Worm (Caenorhabditis elegans) whole organism, L4 larva: ENCODE measurements around the gene asp-7.

Source experiments
- D1046.2 ChIP-seq: fragments of 200-800 bp; sonication (Bioruptor generic); IDR thresholded peaks from 2 replicates; pipeline ENCODE4 v1.3.6; 2022; ENCODE audit warnings: missing genetic modification characterization, missing compliant biosample characterization
- F10B5.3 ChIP-seq: sonication (generic microtip); optimal IDR thresholded peaks from 2 replicates; lab custom pipeline; 2016; ENCODE audit warnings: mild to moderate bottlenecking, missing genetic modification characterization, missing compliant biosample characterization
- Y48G9A.11 ChIP-seq: fragments of 200-800 bp; sonication (Bioruptor generic); IDR thresholded peaks from 2 replicates; pipeline ENCODE4 v1.3.6; 2022; ENCODE audit warnings: missing genetic modification reagents, missing genetic modification characterization, missing compliant biosample characterization
- Y5F2A.4 ChIP-seq: fragments of 200-800 bp; sonication (Bioruptor generic); optimal IDR thresholded peaks from 2 replicates; lab custom pipeline; 2018; ENCODE audit warnings: mild to moderate bottlenecking, missing genetic modification characterization, missing compliant biosample characterization
- Y75B8A.6 ChIP-seq: fragments of 200-800 bp; sonication (Bioruptor generic); IDR thresholded peaks from 2 replicates; pipeline ENCODE4 v1.3.6; 2022; ENCODE audit warnings: missing genetic modification reagents, missing genetic modification characterization, missing compliant biosample characterization
- ZK337.2 ChIP-seq: fragments of 200-800 bp; sonication (Bioruptor generic); IDR thresholded peaks from 2 replicates; pipeline ENCODE4 v1.3.6; 2022; ENCODE audit warnings: missing genetic modification reagents, missing genetic modification characterization, missing compliant biosample characterization
- ZK546.5 ChIP-seq, 2 experiments: sonication (generic microtip); optimal IDR thresholded peaks; 2 replicates each; lab custom pipeline; 2017; ENCODE audit warnings: missing biosample characterization in 2 of 2, missing genetic modification characterization in 2 of 2
- ama-1 ChIP-seq: fragments of 150-350 bp; optimal IDR thresholded peaks from 2 replicates; lab custom pipeline; 2014; ENCODE audit warnings: inconsistent platforms, mixed read lengths
- arid-1 ChIP-seq: fragments of 200-800 bp; sonication (Bioruptor generic); conservative IDR thresholded peaks from 2 replicates; pipeline ENCODE4 v1.3.6; 2022; ENCODE audit warnings: missing genetic modification reagents, missing genetic modification characterization, missing compliant biosample characterization
- attf-4 ChIP-seq: sonication (generic microtip); optimal IDR thresholded peaks from 3 replicates; lab custom pipeline; 2017; ENCODE audit warnings: missing biosample characterization, missing genetic modification characterization
- ceh-20 ChIP-seq: fragments of 200-800 bp; sonication (Bioruptor generic); IDR thresholded peaks from 2 replicates; pipeline ENCODE4 v1.3.6; 2022; ENCODE audit warnings: missing genetic modification reagents, missing genetic modification characterization, missing compliant biosample characterization
- ceh-32 ChIP-seq: sonication (generic microtip); optimal IDR thresholded peaks from 2 replicates; lab custom pipeline; 2016; ENCODE audit warnings: mild to moderate bottlenecking, missing genetic modification characterization, missing compliant biosample characterization; ENCODE audit not compliant: poor library complexity
- ceh-44 ChIP-seq: fragments of 200-800 bp; sonication (Bioruptor generic); IDR thresholded peaks from 2 replicates; pipeline ENCODE4 v1.3.6; 2022; ENCODE audit warnings: missing genetic modification reagents, missing genetic modification characterization, missing compliant biosample characterization
- ceh-62 ChIP-seq: sonication (generic microtip); optimal IDR thresholded peaks from 2 replicates; lab custom pipeline; 2017; ENCODE audit warnings: missing biosample characterization, missing genetic modification characterization
- ceh-82 ChIP-seq: sonication (generic microtip); optimal IDR thresholded peaks from 2 replicates; lab custom pipeline; 2017; ENCODE audit warnings: missing biosample characterization, missing genetic modification characterization
- ces-1 ChIP-seq: fragments of 150-350 bp; sonication (generic microtip); optimal IDR thresholded peaks from 4 replicates; lab custom pipeline; 2014; ENCODE audit warnings: missing biosample characterization, missing genetic modification reagents, missing genetic modification characterization
- ctbp-1 ChIP-seq: fragments of 200-800 bp; sonication (Bioruptor generic); IDR thresholded peaks from 2 replicates; pipeline ENCODE4 v1.3.6; 2022; ENCODE audit warnings: missing genetic modification reagents, missing genetic modification characterization, missing compliant biosample characterization
- daf-16 ChIP-seq, 3 experiments: sonication (generic microtip); optimal IDR thresholded peaks; 2 replicates each; lab custom pipeline; 2016 to 2017; ENCODE audit warnings: missing genetic modification characterization in 3 of 3, missing genetic modification reagents in 3 of 3, mild to moderate bottlenecking in 2 of 3, missing compliant biosample characterization in 2 of 3, missing biosample characterization in 1 of 3, moderate library complexity in 1 of 3
- daf-8 ChIP-seq: fragments of 200-800 bp; sonication (Bioruptor generic); IDR thresholded peaks from 2 replicates; pipeline ENCODE4 v1.3.6; 2022; ENCODE audit warnings: missing genetic modification characterization, missing compliant biosample characterization
- dpl-1 ChIP-seq: fragments of 150-350 bp; optimal IDR thresholded peaks from 2 replicates; lab custom pipeline; 2014; ENCODE audit warnings: missing biosample characterization, missing genetic modification reagents, missing genetic modification characterization
- egl-27 ChIP-seq: sonication (generic microtip); optimal IDR thresholded peaks from 3 replicates; lab custom pipeline; 2017; ENCODE audit warnings: missing biosample characterization, missing genetic modification reagents, missing genetic modification characterization
- fkh-10 ChIP-seq: fragments of 150-350 bp; optimal IDR thresholded peaks from 2 replicates; lab custom pipeline; 2014; ENCODE audit warnings: missing biosample characterization, missing genetic modification reagents, missing genetic modification characterization
- hlh-30 ChIP-seq: sonication (generic microtip); optimal IDR thresholded peaks from 2 replicates; lab custom pipeline; 2017; ENCODE audit warnings: antibody characterized with exemption, mild to moderate bottlenecking, missing genetic modification characterization, missing compliant biosample characterization; ENCODE audit not compliant: insufficient read depth
- jun-1 ChIP-seq: fragments of 150-350 bp; optimal IDR thresholded peaks from 2 replicates; lab custom pipeline; 2014; ENCODE audit warnings: missing biosample characterization, missing genetic modification reagents, missing genetic modification characterization
- lim-7 ChIP-seq: fragments of 200-800 bp; sonication (Bioruptor generic); IDR thresholded peaks from 2 replicates; pipeline ENCODE4 v1.3.6; 2022; ENCODE audit warnings: missing genetic modification characterization, missing compliant biosample characterization
- lsy-2 ChIP-seq, 2 experiments: fragments of 150-350 bp in 1 of 2; sonication (generic microtip) in 1 of 2; optimal IDR thresholded peaks; 2 replicates each; lab custom pipeline; 2014 to 2017; ENCODE audit warnings: missing biosample characterization in 2 of 2, missing genetic modification characterization in 2 of 2
- madf-5 ChIP-seq, 2 experiments: fragments of 200-800 bp; sonication (Bioruptor generic); IDR thresholded peaks; 2 replicates each; pipeline ENCODE4 v1.3.6; 2022; ENCODE audit warnings: missing compliant biosample characterization in 2 of 2, missing genetic modification characterization in 2 of 2
- nhr-10 ChIP-seq: fragments of 150-350 bp; optimal IDR thresholded peaks from 2 replicates; lab custom pipeline; 2014; ENCODE audit warnings: missing biosample characterization, missing genetic modification characterization
- nhr-11 ChIP-seq: fragments of 150-350 bp; optimal IDR thresholded peaks from 2 replicates; lab custom pipeline; 2014; ENCODE audit warnings: missing biosample characterization, missing genetic modification characterization
- nhr-28 ChIP-seq: fragments of 150-350 bp; optimal IDR thresholded peaks from 2 replicates; lab custom pipeline; 2014; ENCODE audit warnings: missing biosample characterization, missing genetic modification characterization
- nhr-42 ChIP-seq: fragments of 200-800 bp; sonication (Bioruptor generic); IDR thresholded peaks from 2 replicates; pipeline ENCODE4 v1.3.6; 2022; ENCODE audit warnings: missing genetic modification characterization, missing compliant biosample characterization
- nhr-76 ChIP-seq: fragments of 150-350 bp; optimal IDR thresholded peaks from 2 replicates; lab custom pipeline; 2014; ENCODE audit warnings: missing biosample characterization, missing genetic modification characterization
- pha-4 ChIP-seq, 2 experiments: fragments of 150-350 bp in 1 of 2; fragments of 200-800 bp in 1 of 2; sonication (Bioruptor generic) in 1 of 2; IDR thresholded peaks in 1 of 2; optimal IDR thresholded peaks in 1 of 2; 2 replicates each; pipeline versions ENCODE4 v1.3.6 to Lab custom; 2014 to 2022; ENCODE audit warnings: missing genetic modification characterization in 2 of 2, missing genetic modification reagents in 2 of 2, missing biosample characterization in 1 of 2, missing compliant biosample characterization in 1 of 2
- php-3 ChIP-seq: fragments of 200-800 bp; sonication (Bioruptor generic); IDR thresholded peaks from 2 replicates; pipeline ENCODE4 v1.3.6; 2022; ENCODE audit warnings: missing genetic modification reagents, missing genetic modification characterization, missing compliant biosample characterization
- set-16 ChIP-seq: fragments of 200-800 bp; sonication (Bioruptor generic); IDR thresholded peaks from 2 replicates; pipeline ENCODE4 v1.3.6; 2022; ENCODE audit warnings: missing genetic modification reagents, missing genetic modification characterization, missing compliant biosample characterization
- tag-97 ChIP-seq: fragments of 200-800 bp; sonication (Bioruptor generic); IDR thresholded peaks from 2 replicates; pipeline ENCODE4 v1.3.6; 2022; ENCODE audit warnings: missing genetic modification characterization, missing compliant biosample characterization
- unc-130 ChIP-seq: sonication (generic microtip); optimal IDR thresholded peaks from 2 replicates; lab custom pipeline; 2016; ENCODE audit warnings: missing genetic modification reagents, missing genetic modification characterization, missing compliant biosample characterization
- zfp-2 ChIP-seq: sonication (generic microtip); optimal IDR thresholded peaks from 2 replicates; lab custom pipeline; 2016; ENCODE audit warnings: mild to moderate bottlenecking, missing genetic modification characterization, missing compliant biosample characterization
- zfp-3 ChIP-seq: fragments of 200-800 bp; sonication (Bioruptor generic); conservative IDR thresholded peaks from 2 replicates; pipeline ENCODE4 v1.3.6; 2022; ENCODE audit warnings: missing genetic modification reagents, missing genetic modification characterization, missing compliant biosample characterization

asp-7 gene

DNA sequence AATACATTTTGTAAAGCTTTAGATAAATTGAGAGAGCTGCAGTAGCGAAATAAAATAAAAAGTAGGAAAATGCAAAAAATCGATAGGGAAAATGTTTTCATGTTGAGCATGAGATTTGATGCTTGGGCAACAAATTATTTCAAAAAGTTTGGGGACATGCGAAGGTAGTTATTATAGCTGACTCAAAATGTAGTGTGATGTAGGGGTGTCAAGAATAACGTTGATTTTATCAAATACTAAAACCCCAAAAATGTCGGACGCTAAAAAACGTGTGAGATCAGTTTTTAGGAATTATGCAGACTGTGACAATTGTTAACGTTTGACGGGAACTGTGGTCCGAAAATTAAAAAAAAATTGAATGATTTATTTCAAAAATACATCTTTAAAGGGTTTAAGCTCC, 6.8 kb upstream of the asp-7 start, which contains the start of gene irld-12:
Gene irld-12 (minus strand): TSS at position 101 of the 400 bp plus-strand sequence.
- TF ChIP-seq nhr-10 (tag; lab: Kevin White, UChicago) (no peak), ces-1 (GFP tag; lab: Kevin White, UChicago) (no peak), Y75B8A.6 (GFP tag; lab: Robert Waterston, UW) (no peak), arid-1 (no peak), daf-16 (GFP tag; optimal IDR thresholded peaks at IDR 0.05; lab: Kevin White, UChicago) (no peak), daf-16 (tag; optimal IDR thresholded peaks at IDR 0.05; lab: Kevin White, UChicago) (no peak), egl-27 (tag; lab: Kevin White, UChicago) (no peak), pha-4 (GFP tag; IDR thresholded peaks at IDR 0.05; lab: Robert Waterston, UW) (no peak), pha-4 (tag; optimal IDR thresholded peaks at IDR 0.05; lab: Kevin White, UChicago) (no peak), ZK546.5 (tag; optimal IDR thresholded peaks at IDR 0.05; lab: Kevin White, UChicago) (no peak), madf-5 (GFP tag; IDR thresholded peaks at IDR 0.05; lab: Robert Waterston, UW) (no peak), ceh-44 (no peak), nhr-76 (no peak), lim-7 (no peak), unc-130 (GFP tag; lab: Kevin White, UChicago) (no peak), ama-1 (lab: Kevin White, UChicago) (no peak), Y5F2A.4 (GFP tag; lab: Kevin White, UChicago) (no peak), jun-1 (tag; lab: Kevin White, UChicago) (no peak), fkh-10 (GFP tag; lab: Kevin White, UChicago) (no peak), ceh-82 (tag; lab: Kevin White, UChicago) (no peak)
- TF ChIP-seq, all 104 proteins: peak for 0

DNA sequence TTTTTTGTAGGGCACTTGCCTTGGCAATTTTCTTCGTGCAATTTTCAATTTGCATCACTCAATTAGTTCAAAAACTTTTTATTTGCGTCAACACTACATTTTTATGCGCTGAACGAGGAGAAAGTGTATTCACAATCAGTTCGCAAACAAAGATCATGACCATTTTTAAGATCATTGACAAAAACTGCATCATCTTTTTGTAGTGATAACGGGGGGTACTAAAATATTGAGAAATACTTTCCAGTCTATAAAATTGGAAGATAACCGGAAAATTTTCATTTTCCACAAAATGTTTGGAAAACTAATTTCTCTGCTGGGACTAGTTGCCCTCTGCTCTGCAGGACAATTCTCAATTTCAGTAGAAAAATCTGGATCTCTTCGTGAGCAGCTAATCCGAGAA, 3.8 kb upstream of the asp-7 start, which contains the start of gene asp-8:
Gene asp-8 (plus strand): TSS at position 276 of the 400 bp plus-strand sequence.
- peak; percentile 75 for TF ChIP-seq nhr-28
- no peak for TF ChIP-seq daf-16 (GFP tag; optimal IDR thresholded peaks at IDR 0.05; lab: Kevin White, UChicago)
- TF ChIP-seq daf-16 (tag; optimal IDR thresholded peaks at IDR 0.05; lab: Kevin White, UChicago), result peak; percentile 63
- TF ChIP-seq php-3, result no peak

DNA sequence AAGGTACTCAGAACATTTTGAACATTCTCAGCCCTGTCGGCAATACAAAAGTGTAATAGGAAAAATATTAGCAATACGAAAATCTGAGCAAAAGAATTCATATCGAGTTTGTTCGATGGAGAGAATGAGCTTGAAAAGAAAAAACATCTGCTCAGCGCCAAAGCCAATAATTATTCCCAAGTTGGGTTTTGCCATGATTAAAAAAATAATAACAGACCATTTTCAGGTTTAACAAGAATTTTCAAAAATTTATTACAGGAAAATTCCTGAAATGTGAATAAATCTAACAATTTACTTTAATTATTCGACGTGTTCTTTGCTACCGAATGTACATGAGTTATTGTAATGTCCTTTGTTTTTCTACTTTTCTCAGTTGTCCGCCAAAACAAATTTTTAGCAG, 4.3 kb downstream of the asp-7 start, which contains the start of gene irld-38:
Gene irld-38 (minus strand): TSS at position 101 of the 400 bp plus-strand sequence.
- TF ChIP-seq ceh-32 (tag; lab: Kevin White, UChicago) (no peak), zfp-3 (GFP tag; lab: Robert Waterston, UW) (no peak), ceh-82 (tag; lab: Kevin White, UChicago) (no peak), Y5F2A.4 (GFP tag; lab: Kevin White, UChicago) (no peak), egl-27 (tag; lab: Kevin White, UChicago) (no peak), arid-1 (no peak)

DNA sequence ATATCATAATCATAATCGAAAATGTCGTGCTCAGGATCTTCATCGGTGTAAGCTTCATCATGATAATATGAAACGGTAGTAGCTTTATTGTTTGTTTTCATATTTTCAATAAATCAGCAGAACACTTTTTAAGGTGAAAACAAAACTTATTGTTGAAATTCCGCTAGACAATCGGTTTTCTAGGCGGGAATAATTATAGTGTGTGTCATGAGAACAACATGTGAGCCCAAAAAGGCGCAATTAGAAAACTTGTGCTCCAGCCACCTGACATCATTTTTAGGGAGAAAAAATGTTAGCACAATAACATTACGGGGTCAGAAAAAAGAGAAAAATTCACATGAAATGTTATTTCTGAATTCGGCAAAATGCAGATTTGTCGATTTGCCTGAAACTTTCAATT, 6.2 kb downstream of the asp-7 start, which contains the start of gene srw-8:
Gene srw-8 (minus strand): TSS at position 101 of the 400 bp plus-strand sequence.
- TF ChIP-seq unc-130 (GFP tag; lab: Kevin White, UChicago), result no peak
- TF ChIP-seq ceh-62 (tag; lab: Kevin White, UChicago), result no peak
- TF ChIP-seq daf-8, result no peak
- no peak for TF ChIP-seq hlh-30 (tag; lab: Kevin White, UChicago)
- no peak for TF ChIP-seq nhr-42 (GFP tag; lab: Robert Waterston, UW)
- TF ChIP-seq fkh-10 (GFP tag; lab: Kevin White, UChicago), result no peak
- TF ChIP-seq attf-4 (tag; lab: Kevin White, UChicago), result no peak

DNA sequence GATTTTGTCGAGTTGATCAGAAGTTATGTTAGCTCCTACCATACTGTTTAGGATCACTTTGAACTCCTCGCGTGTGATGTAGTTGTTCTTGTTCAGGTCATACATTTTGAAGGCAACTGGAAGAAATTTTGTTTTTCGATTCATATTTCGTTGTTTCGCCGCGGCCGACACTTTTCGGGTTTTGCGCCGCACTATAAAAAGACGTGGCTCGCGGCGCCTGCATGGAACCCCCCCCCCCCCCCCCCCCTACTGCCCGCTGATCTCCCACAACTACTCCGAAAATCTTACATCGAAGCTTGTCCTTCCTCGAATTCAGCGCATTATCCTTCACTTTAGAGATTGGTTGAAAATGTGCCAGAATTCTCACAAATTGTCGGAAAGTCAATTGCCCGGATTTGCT, 10.0 kb downstream of the asp-7 start:
- TF ChIP-seq Y5F2A.4 (GFP tag; lab: Kevin White, UChicago) (no peak), set-16 (GFP tag; lab: Robert Waterston, UW) (peak; percentile 82)
- TF ChIP-seq, all 104 proteins: peak for 1

DNA sequence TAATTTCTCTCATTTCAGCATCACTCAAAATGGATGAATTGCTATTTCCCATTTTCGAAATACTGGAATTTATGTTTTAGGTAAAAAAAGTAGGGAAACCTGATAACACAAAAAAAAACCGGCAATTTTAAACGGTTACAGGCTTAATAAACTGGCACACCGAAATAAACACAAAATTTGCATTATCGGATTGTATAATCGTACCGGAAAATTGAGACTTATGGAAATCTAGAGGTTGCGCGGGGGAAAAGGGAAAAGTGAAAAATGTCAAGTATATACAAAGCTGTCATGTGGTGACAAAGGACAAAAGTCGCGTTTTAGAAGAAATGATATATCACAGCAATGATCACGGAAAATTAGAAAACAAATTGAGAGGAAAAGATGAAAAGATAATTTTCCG, 11.2 kb downstream of the asp-7 start, which contains the start of gene chpf-2:
Gene chpf-2 (minus strand): TSS at position 101 of the 400 bp plus-strand sequence.
- no peak for TF ChIP-seq tag-97 (GFP tag; lab: Robert Waterston, UW)
- no peak for TF ChIP-seq ceh-20 (GFP tag; lab: Robert Waterston, UW)
- TF ChIP-seq attf-4 (tag; lab: Kevin White, UChicago), result no peak
- TF ChIP-seq nhr-10 (tag; lab: Kevin White, UChicago), result no peak
- TF ChIP-seq ceh-44, result no peak
- TF ChIP-seq D1046.2 (GFP tag; lab: Robert Waterston, UW), result no peak
- no peak for TF ChIP-seq ZK546.5 (tag; optimal IDR thresholded peaks at IDR 0.05; lab: Kevin White, UChicago)
- TF ChIP-seq ctbp-1 (GFP tag; lab: Robert Waterston, UW), result no peak
- TF ChIP-seq Y48G9A.11 (GFP tag; lab: Robert Waterston, UW), result no peak
- TF ChIP-seq nhr-11 (tag; lab: Kevin White, UChicago), result no peak
- no peak for TF ChIP-seq lsy-2 (tag; optimal IDR thresholded peaks at IDR 0.05; lab: Kevin White, UChicago)
- TF ChIP-seq zfp-2, result no peak
- TF ChIP-seq ZK337.2, result no peak
- no peak for TF ChIP-seq php-3
- TF ChIP-seq dpl-1 (GFP tag; lab: Kevin White, UChicago), result no peak
- no peak for TF ChIP-seq Y75B8A.6 (GFP tag; lab: Robert Waterston, UW)
- no peak for TF ChIP-seq F10B5.3
